Worm (Caenorhabditis elegans): ENCODE measurements around the gene Y73F4A.2.

DNA sequence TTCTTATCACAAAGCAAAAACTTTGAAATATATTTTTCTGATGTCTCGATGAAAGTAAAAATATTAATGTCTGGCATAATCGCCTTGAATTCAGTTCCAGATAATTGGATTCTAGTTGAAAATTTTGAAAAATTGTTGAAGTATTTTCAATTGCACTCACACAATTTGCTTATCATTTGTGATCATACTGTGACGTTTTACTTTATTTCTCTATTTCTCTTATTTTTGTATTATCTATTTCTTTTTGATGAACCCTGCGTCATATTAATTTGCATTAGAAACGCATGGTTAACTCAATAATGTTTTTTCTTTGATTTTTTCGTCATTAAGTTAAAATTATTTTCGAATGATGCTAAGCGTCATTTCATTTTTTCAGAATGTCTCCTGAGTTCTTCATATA, 32.9 kb downstream of the Y73F4A.2 start, which contains the start of gene C53D6.11:
- TF ChIP-seq dao-5 (tag; optimal IDR thresholded peaks at IDR 0.05) (no peak), him-1 (tag; optimal IDR thresholded peaks at IDR 0.05) (no peak), W03F9.2 (tag; optimal IDR thresholded peaks at IDR 0.05) (no peak)

Measured in whole organism, L4/young adult.